Fruit fly (Drosophila melanogaster): ENCODE measurements around the gene CG4502.
A peak's percentile ranks its signal among the peaks of the same experiment; 100 is the strongest.

The CG4502 gene

DNA sequence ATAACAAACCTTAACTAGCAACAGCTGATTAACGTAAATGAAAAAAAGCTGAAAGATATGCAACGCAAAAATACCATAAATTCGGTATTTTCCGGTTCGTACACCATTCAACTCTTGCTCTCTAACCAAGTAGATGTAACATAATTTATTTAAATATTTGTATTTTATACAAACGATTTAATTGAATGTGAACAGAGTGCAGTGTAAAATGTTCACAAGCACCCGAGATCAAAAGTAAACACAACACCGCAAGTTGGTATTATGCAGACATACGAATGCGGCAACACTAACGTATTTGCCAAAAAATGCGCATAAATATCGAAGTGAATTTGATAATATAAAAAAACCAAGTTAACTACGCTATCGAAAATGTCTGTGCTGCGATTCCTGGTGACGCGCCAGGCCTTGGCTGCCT lies 22.1 kb downstream of the CG4502 start, which contains the start of gene MICU1 (continued):
- no peak for TF ChIP-seq prd (optimal IDR thresholded peaks at IDR 0.05)
- no peak for TF ChIP-seq prd (GFP tag; IDR thresholded peaks at IDR 0.05)
- TF ChIP-seq CG15601 (tag; optimal IDR thresholded peaks at IDR 0.05) = peak; percentile 19
- no peak for TF ChIP-seq stc (GFP tag; IDR thresholded peaks at IDR 0.05)
- TF ChIP-seq CG6689 (GFP tag; IDR thresholded peaks at IDR 0.05) = no peak
- peak; percentile 23 for TF ChIP-seq CG12299 (tag; optimal IDR thresholded peaks at IDR 0.05)
- no peak for TF ChIP-seq CG6254 (GFP tag; optimal IDR thresholded peaks at IDR 0.05)
- TF ChIP-seq az2 (GFP tag; optimal IDR thresholded peaks at IDR 0.05) = no peak
- no peak for TF ChIP-seq oc (tag; optimal IDR thresholded peaks at IDR 0.05)
- TF ChIP-seq CG34422 (GFP tag; IDR thresholded peaks at IDR 0.05) = no peak; the same call in 2 of the 3 replicates
- no peak for TF ChIP-seq CG2199 (GFP tag; IDR thresholded peaks at IDR 0.05)
- no peak for TF ChIP-seq CG8089 (GFP tag; optimal IDR thresholded peaks at IDR 0.05)
- TF ChIP-seq fd102C (GFP tag; optimal IDR thresholded peaks at IDR 0.05) = no peak
- peak; percentile 23 for TF ChIP-seq HmgZ (tag; optimal IDR thresholded peaks at IDR 0.05)
- no peak for TF ChIP-seq chif (GFP tag; optimal IDR thresholded peaks at IDR 0.05)
- no peak for TF ChIP-seq Poxn (GFP tag; IDR thresholded peaks at IDR 0.05)
- TF ChIP-seq phol (tag; optimal IDR thresholded peaks at IDR 0.05) = peak; percentile 22
- TF ChIP-seq pros (GFP tag; optimal IDR thresholded peaks at IDR 0.05) = no peak
- TF ChIP-seq Opbp (GFP tag; IDR thresholded peaks at IDR 0.05; ENCODE audit: partially characterized antibody) = no peak
- TF ChIP-seq CG3065 (GFP tag; optimal IDR thresholded peaks at IDR 0.05) = no peak
- TF ChIP-seq Nf-YC (tag; optimal IDR thresholded peaks at IDR 0.05) = no peak
- TF ChIP-seq h (optimal IDR thresholded peaks at IDR 0.05) = no peak
- TF ChIP-seq da (GFP tag; optimal IDR thresholded peaks at IDR 0.05) = no peak
- TF ChIP-seq Hsf (GFP tag; optimal IDR thresholded peaks at IDR 0.05) = peak; percentile 15
- TF ChIP-seq slou (GFP tag; optimal IDR thresholded peaks at IDR 0.05) = no peak
- peak; percentile 32 for TF ChIP-seq gem (tag; optimal IDR thresholded peaks at IDR 0.05)
- TF ChIP-seq Chrac-16 (GFP tag; optimal IDR thresholded peaks at IDR 0.05) = no peak
- TF ChIP-seq unpg (GFP tag; optimal IDR thresholded peaks at IDR 0.05) = no peak
- no peak for TF ChIP-seq CG13624 (GFP tag; optimal IDR thresholded peaks at IDR 0.05)
- TF ChIP-seq ham (GFP tag; IDR thresholded peaks at IDR 0.05) = no peak
- no peak for TF ChIP-seq CG11456 (GFP tag; IDR thresholded peaks at IDR 0.05)
- TF ChIP-seq NC2β (GFP tag; optimal IDR thresholded peaks at IDR 0.05) = no peak
- TF ChIP-seq CG6654 (GFP tag; optimal IDR thresholded peaks at IDR 0.05) = no peak
- TF ChIP-seq MESR4 (GFP tag; optimal IDR thresholded peaks at IDR 0.05) = peak; percentile 29
- no peak for TF ChIP-seq lov (optimal IDR thresholded peaks at IDR 0.05)
- TF ChIP-seq lov (GFP tag; IDR thresholded peaks at IDR 0.05) = no peak
- no peak for TF ChIP-seq CG13123 (GFP tag; optimal IDR thresholded peaks at IDR 0.05)
- no peak for TF ChIP-seq nau (GFP tag; optimal IDR thresholded peaks at IDR 0.05)
- no peak for TF ChIP-seq CG2202 (tag; optimal IDR thresholded peaks at IDR 0.05)
- TF ChIP-seq slp2 (GFP tag; optimal IDR thresholded peaks at IDR 0.05) = no peak
- no peak for TF ChIP-seq CG7372 (GFP tag; IDR thresholded peaks at IDR 0.05)
- TF ChIP-seq Six4 (GFP tag; optimal IDR thresholded peaks at IDR 0.05) = no peak
- peak; percentile 80 for TF ChIP-seq Ets97D (GFP tag; optimal IDR thresholded peaks at IDR 0.05)
- TF ChIP-seq CG14014 (GFP tag; IDR thresholded peaks at IDR 0.05) = no peak
- no peak for TF ChIP-seq Doc2 (GFP tag; IDR thresholded peaks at IDR 0.05)
- no peak for TF ChIP-seq trh (GFP tag; optimal IDR thresholded peaks at IDR 0.05)
- TF ChIP-seq sima (GFP tag; optimal IDR thresholded peaks at IDR 0.05) = no peak
- TF ChIP-seq Hmx (GFP tag; optimal IDR thresholded peaks at IDR 0.05) = no peak
- TF ChIP-seq CG16779 (GFP tag; IDR thresholded peaks at IDR 0.05) = no peak
- no peak for TF ChIP-seq CG12071 (GFP tag; optimal IDR thresholded peaks at IDR 0.05)
- peak; percentile 53 for TF ChIP-seq CG12659 (GFP tag; optimal IDR thresholded peaks at IDR 0.05)
- no peak for TF ChIP-seq CG15269 (tag; optimal IDR thresholded peaks at IDR 0.05)
- TF ChIP-seq CG4404 (GFP tag; IDR thresholded peaks at IDR 0.05) = no peak
- no peak for TF ChIP-seq pita (GFP tag; optimal IDR thresholded peaks at IDR 0.05)
